Fruit fly (Drosophila melanogaster) whole organism: ENCODE data around the gene Ugt36F1.

Source experiments
- CG8478 ChIP-seq: fragments of >200 bp; optimal IDR thresholded peaks from 2 replicates; lab custom pipeline; 2018; ENCODE audit warnings: inconsistent platforms
- Dll ChIP-seq: fragments of >200 bp; optimal IDR thresholded peaks from 2 replicates; lab custom pipeline; 2017
- EcR ChIP-seq, 2 experiments: fragments of >200 bp; optimal IDR thresholded peaks; 2 replicates each; lab custom pipeline; 2017; ENCODE audit warnings: missing biosample characterization in 2 of 2, missing genetic modification characterization in 2 of 2, missing genetic modification reagents in 2 of 2
- pan ChIP-seq: fragments of >200 bp; optimal IDR thresholded peaks from 2 replicates; lab custom pipeline; 2017
- psq ChIP-seq: fragments of >200 bp; optimal IDR thresholded peaks from 2 replicates; lab custom pipeline; 2017
- usp ChIP-seq: fragments of >200 bp; optimal IDR thresholded peaks from 2 replicates; lab custom pipeline; 2017; ENCODE audit warnings: missing biosample characterization, missing genetic modification characterization, mixed read lengths

Ugt36F1 gene

DNA sequence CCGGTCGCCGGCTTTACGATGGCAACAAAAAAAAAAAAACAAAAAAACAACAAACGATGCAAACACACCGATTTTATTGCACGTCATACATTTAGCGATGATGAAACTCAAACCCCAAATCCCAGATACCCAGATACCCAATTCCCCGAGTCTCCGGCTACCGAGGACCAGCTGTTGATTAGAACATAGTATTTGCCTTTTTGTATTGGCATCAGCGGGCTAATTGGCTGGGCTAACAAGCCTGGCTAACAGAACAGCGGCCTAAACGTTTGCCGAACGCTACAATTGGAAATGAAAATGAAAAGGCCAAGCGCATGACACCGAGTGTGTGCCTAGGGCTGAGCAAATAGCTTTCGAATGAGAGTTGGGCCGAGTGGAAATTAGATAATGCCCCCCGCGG lies 45.8 kb downstream of the Ugt36F1 start:
- TF ChIP-seq pan (no peak), EcR (GFP tag; optimal IDR thresholded peaks at IDR 0.05; lab: Kevin White, UChicago) (no peak), Dll (no peak), usp (GFP tag; lab: Kevin White, UChicago) (no peak), CG8478 (lab: Kevin White, UChicago) (no peak), psq (lab: Kevin White, UChicago) (no peak)

DNA sequence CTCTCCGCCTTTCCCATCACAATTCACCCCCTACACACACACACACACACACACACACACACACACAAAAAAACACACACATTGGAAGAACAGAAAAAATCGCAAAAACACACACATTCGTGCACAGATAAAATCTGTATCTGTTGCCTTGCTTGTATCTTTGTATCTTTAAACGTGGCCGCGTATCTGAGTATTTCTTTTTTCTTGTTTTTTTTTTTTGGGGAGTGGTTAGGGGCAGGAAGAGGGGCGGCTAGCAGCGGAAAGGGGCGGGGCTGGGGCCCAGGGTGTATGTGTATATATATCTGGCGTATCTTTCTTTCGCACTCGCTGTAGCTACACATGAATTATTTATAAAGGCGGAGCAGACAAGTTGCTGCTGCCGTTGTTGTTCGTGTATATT lies 47.4 kb downstream of the Ugt36F1 start:
- TF ChIP-seq Dll (no peak), psq (lab: Kevin White, UChicago) (no peak), usp (GFP tag; lab: Kevin White, UChicago) (no peak), EcR (GFP tag; optimal IDR thresholded peaks at IDR 0.05; lab: Kevin White, UChicago) (no peak), CG8478 (lab: Kevin White, UChicago) (no peak), pan (no peak)

DNA sequence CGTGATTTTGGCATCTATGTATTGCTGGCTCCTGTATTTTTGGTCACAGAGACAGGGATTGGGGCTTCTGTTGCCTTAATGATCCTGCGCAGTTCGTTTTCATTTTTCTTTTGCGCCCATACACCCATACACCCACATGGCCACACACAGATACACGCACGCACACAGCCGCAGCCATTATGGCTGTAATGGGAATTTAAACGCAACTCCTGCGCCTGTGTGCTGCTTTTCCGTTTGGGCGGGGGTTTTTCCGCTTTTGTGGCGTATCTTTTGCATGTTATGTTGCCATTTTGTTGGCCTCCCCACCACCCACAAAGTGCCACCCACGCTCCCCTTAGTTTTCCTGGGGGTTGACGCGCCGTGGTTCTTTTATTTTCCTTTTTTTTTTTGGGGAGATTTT lies 48.7 kb downstream of the Ugt36F1 start:
- TF ChIP-seq psq (lab: Kevin White, UChicago) (no peak), CG8478 (lab: Kevin White, UChicago) (no peak), Dll (no peak), EcR (GFP tag; optimal IDR thresholded peaks at IDR 0.05; lab: Kevin White, UChicago) (no peak), usp (GFP tag; lab: Kevin White, UChicago) (no peak)

DNA sequence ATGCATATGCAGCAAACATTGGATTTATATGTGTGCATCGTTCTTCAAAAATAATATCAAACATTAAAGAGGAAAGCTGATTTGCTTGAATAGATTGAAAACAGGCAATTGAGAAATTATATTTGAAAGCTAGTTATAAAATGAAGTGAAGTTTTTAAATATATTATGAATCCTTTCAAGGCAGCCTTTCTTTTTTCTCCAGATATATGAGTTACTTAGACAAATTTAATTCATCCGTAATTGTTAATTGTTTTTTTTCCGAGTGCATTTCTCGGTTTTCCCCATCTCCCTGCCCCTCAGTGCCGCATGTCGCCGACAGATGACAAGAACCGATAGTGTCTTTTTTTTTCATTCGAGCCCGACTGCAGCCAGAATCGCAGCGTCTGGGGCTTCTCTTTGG lies 52.7 kb downstream of the Ugt36F1 start:
- no peak for TF ChIP-seq pan
- no peak for TF ChIP-seq usp (GFP tag; lab: Kevin White, UChicago)
- TF ChIP-seq CG8478 (lab: Kevin White, UChicago), result no peak
- TF ChIP-seq Dll, result no peak
- no peak for TF ChIP-seq psq (lab: Kevin White, UChicago)
- TF ChIP-seq EcR (GFP tag; optimal IDR thresholded peaks at IDR 0.05; lab: Kevin White, UChicago), result no peak
